Worm (Caenorhabditis elegans) whole organism, late embryonic: ENCODE data around the gene ZC13.1.

ENCODE experiments used
- C38D4.7 ChIP-seq: fragments of 200-800 bp; sonication (Bioruptor generic); optimal IDR thresholded peaks from 2 replicates; lab custom pipeline; 2018; ENCODE audit warnings: mild to moderate bottlenecking, missing genetic modification characterization, moderate library complexity, missing compliant biosample characterization
- Y22D7AL.16 ChIP-seq: sonication (generic microtip); optimal IDR thresholded peaks from 2 replicates; lab custom pipeline; 2016; ENCODE audit warnings: missing genetic modification characterization, missing compliant biosample characterization
- ama-1 ChIP-seq: fragments of 150-350 bp; optimal IDR thresholded peaks from 2 replicates; lab custom pipeline; 2014
- ceh-2 ChIP-seq: sonication (generic microtip); optimal IDR thresholded peaks from 2 replicates; lab custom pipeline; 2016; ENCODE audit warnings: missing genotype, missing genetic modification characterization, missing compliant biosample characterization
- ceh-48 ChIP-seq: sonication (generic microtip); optimal IDR thresholded peaks from 2 replicates; lab custom pipeline; 2016; ENCODE audit warnings: missing genetic modification characterization, inconsistent platforms, missing compliant biosample characterization
- dmd-4 ChIP-seq: sonication (generic microtip); optimal IDR thresholded peaks from 2 replicates; lab custom pipeline; 2016; ENCODE audit warnings: borderline replicate concordance, missing genetic modification characterization, missing compliant biosample characterization
- nhr-11 ChIP-seq: fragments of 150-350 bp; optimal IDR thresholded peaks from 2 replicates; lab custom pipeline; 2014; ENCODE audit warnings: missing biosample characterization, missing genetic modification characterization
- pqm-1 ChIP-seq: sonication (generic microtip); optimal IDR thresholded peaks from 2 replicates; lab custom pipeline; 2016; ENCODE audit warnings: missing genetic modification characterization, missing compliant biosample characterization
- sdc-2 ChIP-seq: sonication (generic microtip); optimal IDR thresholded peaks from 2 replicates; lab custom pipeline; 2016; ENCODE audit warnings: missing genotype, missing genetic modification characterization, missing compliant biosample characterization
- unc-55 ChIP-seq: sonication (generic microtip); optimal IDR thresholded peaks from 2 replicates; lab custom pipeline; 2017; ENCODE audit warnings: missing biosample characterization, missing genetic modification reagents, missing genetic modification characterization

ce11 chrX:827502-827901, 49.5 kb upstream of the ZC13.1 start:
- TF ChIP-seq ama-1: no peak
- no peak for TF ChIP-seq ceh-2 (tag; lab: Kevin White, UChicago)
- no peak for TF ChIP-seq nhr-11 (tag; lab: Kevin White, UChicago)
- no peak for TF ChIP-seq C38D4.7 (GFP tag; lab: Kevin White, UChicago)
- TF ChIP-seq dmd-4 (tag; lab: Kevin White, UChicago): no peak
- peak; percentile 74 for TF ChIP-seq unc-55
- TF ChIP-seq pqm-1 (tag; lab: Kevin White, UChicago): no peak
- TF ChIP-seq sdc-2 (tag; lab: Kevin White, UChicago): peak; percentile 58
- TF ChIP-seq Y22D7AL.16 (tag; lab: Kevin White, UChicago): no peak
- no peak for TF ChIP-seq ceh-48 (tag; lab: Kevin White, UChicago)
